Worm (Caenorhabditis elegans): Measurements from ENCODE around the gene F19B10.4.

DNA sequence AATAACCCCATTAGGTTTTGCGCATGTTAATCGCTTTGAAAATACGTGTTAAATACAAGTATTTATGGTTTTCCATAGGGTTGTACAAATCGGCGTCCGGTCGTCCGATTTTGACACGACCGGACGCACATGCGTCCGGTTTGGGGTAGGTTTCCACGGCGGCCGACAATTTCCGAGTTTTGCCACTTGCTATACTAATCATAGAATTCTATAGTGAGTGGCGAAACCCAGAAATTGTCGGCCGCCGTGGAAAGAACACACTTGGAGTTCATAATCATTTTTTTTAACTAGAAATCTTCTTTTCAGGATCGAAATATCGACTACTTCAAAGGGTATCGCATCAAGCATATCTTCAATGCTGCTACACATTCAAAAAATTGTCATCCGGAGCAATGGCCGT, 25.1 kb upstream of the F19B10.4 start:
- TF ChIP-seq ztf-23 (GFP tag; IDR thresholded peaks at IDR 0.05) = no peak
- TF ChIP-seq tab-1 (GFP tag; IDR thresholded peaks at IDR 0.05) = no peak

Measured in whole organism, midembryonic.